Fruit fly (Drosophila melanogaster): Measurements from ENCODE around the gene CAHbeta.

The CAHbeta gene

dm6 chr3R:8965546-8965945 lies 15.1 kb upstream of the CAHbeta start:
- no peak for TF ChIP-seq psq (optimal IDR thresholded peaks at IDR 0.05)
- TF ChIP-seq h (optimal IDR thresholded peaks at IDR 0.05) = no peak
- no peak for TF ChIP-seq Sin3A (optimal IDR thresholded peaks at IDR 0.05)
- no peak for TF ChIP-seq insv (optimal IDR thresholded peaks at IDR 0.05)
- no peak for TF ChIP-seq ttk (optimal IDR thresholded peaks at IDR 0.05)
- no peak for TF ChIP-seq Myc (optimal IDR thresholded peaks at IDR 0.05)

dm6 chr3R:8966598-8966997 lies 14.1 kb upstream of the CAHbeta start:
- TF ChIP-seq psq (optimal IDR thresholded peaks at IDR 0.05) (no peak), h (optimal IDR thresholded peaks at IDR 0.05) (no peak), insv (optimal IDR thresholded peaks at IDR 0.05) (no peak), Sin3A (optimal IDR thresholded peaks at IDR 0.05) (no peak), Myc (optimal IDR thresholded peaks at IDR 0.05) (no peak), ttk (optimal IDR thresholded peaks at IDR 0.05) (no peak)

dm6 chr3R:8968837-8969236 lies 11.8 kb upstream of the CAHbeta start:
- no peak for TF ChIP-seq Myc (optimal IDR thresholded peaks at IDR 0.05)
- TF ChIP-seq Sin3A (optimal IDR thresholded peaks at IDR 0.05) = no peak
- TF ChIP-seq ttk (optimal IDR thresholded peaks at IDR 0.05) = no peak
- no peak for TF ChIP-seq h (optimal IDR thresholded peaks at IDR 0.05)
- TF ChIP-seq insv (optimal IDR thresholded peaks at IDR 0.05) = no peak
- no peak for TF ChIP-seq psq (optimal IDR thresholded peaks at IDR 0.05)

dm6 chr3R:8969301-8969925 lies 11.2 kb upstream of the CAHbeta start:
- TF ChIP-seq h (optimal IDR thresholded peaks at IDR 0.05) = no peak
- no peak for TF ChIP-seq insv (optimal IDR thresholded peaks at IDR 0.05)
- no peak for TF ChIP-seq Myc (optimal IDR thresholded peaks at IDR 0.05)
- no peak for TF ChIP-seq Sin3A (optimal IDR thresholded peaks at IDR 0.05)
- no peak for TF ChIP-seq psq (optimal IDR thresholded peaks at IDR 0.05)
- TF ChIP-seq ttk (optimal IDR thresholded peaks at IDR 0.05) = no peak

- no peak for TF ChIP-seq insv (optimal IDR thresholded peaks at IDR 0.05)
- TF ChIP-seq Myc (optimal IDR thresholded peaks at IDR 0.05) = no peak
- no peak for TF ChIP-seq Sin3A (optimal IDR thresholded peaks at IDR 0.05)
- no peak for TF ChIP-seq psq (optimal IDR thresholded peaks at IDR 0.05)
- TF ChIP-seq h (optimal IDR thresholded peaks at IDR 0.05) = no peak
- no peak for TF ChIP-seq ttk (optimal IDR thresholded peaks at IDR 0.05)
These were observed 10.7 kb upstream of the CAHbeta start for dm6 chr3R:8969926-8970306.

- TF ChIP-seq psq (optimal IDR thresholded peaks at IDR 0.05) (no peak), ttk (optimal IDR thresholded peaks at IDR 0.05) (no peak), Sin3A (optimal IDR thresholded peaks at IDR 0.05) (no peak), insv (optimal IDR thresholded peaks at IDR 0.05) (no peak), Myc (optimal IDR thresholded peaks at IDR 0.05) (no peak), h (optimal IDR thresholded peaks at IDR 0.05) (no peak)
These were observed 10.0 kb upstream of the CAHbeta start for dm6 chr3R:8970707-8971106.

dm6 chr3R:8971794-8972193 lies 8.9 kb upstream of the CAHbeta start:
- TF ChIP-seq insv (optimal IDR thresholded peaks at IDR 0.05) (no peak), ttk (optimal IDR thresholded peaks at IDR 0.05) (no peak), Myc (optimal IDR thresholded peaks at IDR 0.05) (no peak), Sin3A (optimal IDR thresholded peaks at IDR 0.05) (no peak), h (optimal IDR thresholded peaks at IDR 0.05) (no peak), psq (optimal IDR thresholded peaks at IDR 0.05) (no peak)

- TF ChIP-seq psq (optimal IDR thresholded peaks at IDR 0.05) (no peak), Sin3A (optimal IDR thresholded peaks at IDR 0.05) (no peak), insv (optimal IDR thresholded peaks at IDR 0.05) (no peak), Myc (optimal IDR thresholded peaks at IDR 0.05) (no peak), ttk (optimal IDR thresholded peaks at IDR 0.05) (no peak), h (optimal IDR thresholded peaks at IDR 0.05) (no peak)
These were observed 4.5 kb upstream of the CAHbeta start for dm6 chr3R:8976073-8976593.

dm6 chr3R:8978768-8979167 lies 1.9 kb upstream of the CAHbeta start:
- no peak for TF ChIP-seq psq (optimal IDR thresholded peaks at IDR 0.05)
- no peak for TF ChIP-seq h (optimal IDR thresholded peaks at IDR 0.05)
- no peak for TF ChIP-seq Sin3A (optimal IDR thresholded peaks at IDR 0.05)
- TF ChIP-seq Myc (optimal IDR thresholded peaks at IDR 0.05) = no peak

- TF ChIP-seq Sin3A (optimal IDR thresholded peaks at IDR 0.05) = no peak
- no peak for TF ChIP-seq psq (optimal IDR thresholded peaks at IDR 0.05)
- no peak for TF ChIP-seq ttk (optimal IDR thresholded peaks at IDR 0.05)
- no peak for TF ChIP-seq insv (optimal IDR thresholded peaks at IDR 0.05)
- TF ChIP-seq h (optimal IDR thresholded peaks at IDR 0.05) = no peak
- TF ChIP-seq Myc (optimal IDR thresholded peaks at IDR 0.05) = no peak
These were observed 547 bp upstream of the CAHbeta start for dm6 chr3R:8979850-8980775.

dm6 chr3R:8981209-8981996 lies 743 bp downstream of the CAHbeta start:
- TF ChIP-seq Sin3A (optimal IDR thresholded peaks at IDR 0.05) (no peak), insv (optimal IDR thresholded peaks at IDR 0.05) (no peak), Myc (optimal IDR thresholded peaks at IDR 0.05) (no peak), ttk (optimal IDR thresholded peaks at IDR 0.05) (no peak), h (optimal IDR thresholded peaks at IDR 0.05) (no peak)
